Worm (Caenorhabditis elegans): ENCODE data around the gene Y54E2A.7.

DNA sequence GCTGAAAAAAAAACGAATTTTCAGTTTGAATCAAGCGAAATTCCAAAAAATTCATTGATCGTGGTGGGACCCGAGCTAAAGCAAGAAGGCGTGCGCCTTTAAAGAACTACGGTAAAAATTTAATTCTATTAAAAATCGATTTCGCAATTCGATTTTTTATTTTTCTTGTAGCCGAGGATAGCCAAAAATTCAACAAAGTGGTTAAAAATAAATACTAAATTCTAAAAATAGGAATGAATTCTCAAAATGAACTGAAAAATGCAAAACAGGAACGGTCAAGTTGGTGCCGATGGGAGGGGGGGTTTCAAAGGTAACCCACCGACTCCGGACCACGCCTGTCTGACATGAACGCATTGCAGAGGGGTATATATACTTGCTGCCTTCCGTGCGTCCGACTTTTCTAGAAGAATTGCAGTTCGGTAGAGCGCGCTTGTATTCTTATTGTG is 28.3 kb upstream of the Y54E2A.7 start:
- TF ChIP-seq unc-62 (GFP tag; optimal IDR thresholded peaks at IDR 0.05) (no peak), R02D3.7 (tag; optimal IDR thresholded peaks at IDR 0.05) (no peak), ceh-16 (tag; optimal IDR thresholded peaks at IDR 0.05) (no peak), daf-12 (tag; optimal IDR thresholded peaks at IDR 0.05) (no peak), aly-2 (tag; optimal IDR thresholded peaks at IDR 0.05) (no peak), mml-1 (tag; optimal IDR thresholded peaks at IDR 0.05) (no peak), nhr-76 (tag; optimal IDR thresholded peaks at IDR 0.05) (no peak), ceh-82 (tag; optimal IDR thresholded peaks at IDR 0.05) (no peak), nhr-28 (tag; optimal IDR thresholded peaks at IDR 0.05) (no peak), elt-1 (tag; optimal IDR thresholded peaks at IDR 0.05) (no peak), mdl-1 (tag; optimal IDR thresholded peaks at IDR 0.05) (no peak), nhr-237 (tag; optimal IDR thresholded peaks at IDR 0.05) (no peak)
